Worm (Caenorhabditis elegans): ENCODE data around the gene ceh-19.

DNA sequence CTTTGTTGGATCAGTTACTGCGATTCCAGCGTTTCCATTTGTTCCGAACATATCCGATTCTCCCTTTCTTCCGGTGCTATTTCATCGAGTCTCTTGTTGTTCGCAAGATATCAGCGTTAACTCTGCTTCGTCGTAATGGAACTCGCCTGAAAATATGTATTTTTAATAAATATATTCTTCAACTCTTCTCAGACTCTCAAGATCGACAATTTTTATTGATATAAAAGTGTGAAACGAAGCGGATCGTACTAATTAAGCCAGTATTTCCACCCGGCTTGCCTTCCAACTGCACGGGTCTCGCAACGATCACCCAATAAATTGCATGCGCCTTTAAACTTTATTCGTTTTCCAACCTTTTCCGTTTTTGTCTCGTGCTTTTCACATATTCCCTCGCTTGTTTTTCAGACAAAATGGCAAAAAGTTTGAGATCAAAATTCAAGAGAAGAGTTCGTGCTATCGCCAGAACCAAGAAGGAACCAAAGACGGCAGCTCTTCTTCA is 31.7 kb downstream of the ceh-19 start, which contains the start of the genes xpo-3 and C49H3.3:
- peak; percentile 79 for TF ChIP-seq W03F9.2 (tag; optimal IDR thresholded peaks at IDR 0.05)
- no peak for TF ChIP-seq him-1 (tag; optimal IDR thresholded peaks at IDR 0.05)
- no peak for TF ChIP-seq dao-5 (tag; optimal IDR thresholded peaks at IDR 0.05)
